Worm (Caenorhabditis elegans) whole organism, L4/young adult: ENCODE results near the gene Y38H6C.9.

Experiments
- W03F9.2 ChIP-seq: fragments of 150-350 bp; optimal IDR thresholded peaks from 2 replicates; lab custom pipeline; 2014; ENCODE audit warnings: missing biosample characterization, missing genetic modification characterization
- dao-5 ChIP-seq: sonication (generic microtip); optimal IDR thresholded peaks from 2 replicates; lab custom pipeline; 2016; ENCODE audit warnings: missing genotype, missing genetic modification characterization, moderate library complexity, missing compliant biosample characterization
- him-1 ChIP-seq: sonication (generic microtip); optimal IDR thresholded peaks from 2 replicates; lab custom pipeline; 2016; ENCODE audit warnings: missing genotype, missing genetic modification reagents, missing genetic modification characterization, missing compliant biosample characterization

DNA sequence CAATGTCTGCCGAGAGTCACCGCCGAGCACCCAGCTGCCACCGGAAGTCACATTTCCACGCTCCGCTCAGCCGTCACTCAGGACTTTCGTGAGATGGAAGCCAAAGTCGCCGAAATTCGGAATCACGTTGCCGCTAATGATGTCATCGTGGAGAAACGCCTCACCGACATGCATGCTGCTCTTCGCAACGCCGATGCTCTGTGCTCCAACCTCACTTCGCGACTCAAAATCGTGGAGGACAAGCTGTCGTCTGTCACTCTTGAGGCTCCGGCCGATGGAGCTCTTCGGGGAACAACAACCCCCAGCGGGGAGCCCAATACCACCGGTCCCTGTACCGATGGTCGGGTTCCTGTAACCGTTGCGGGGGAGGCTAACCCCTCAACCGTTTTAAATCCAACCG, 15.5 kb downstream of the Y38H6C.9 start:
- TF ChIP-seq W03F9.2 (tag; lab: Kevin White, UChicago) (no peak), him-1 (tag; lab: Kevin White, UChicago) (no peak), dao-5 (tag; lab: Kevin White, UChicago) (no peak)
